Worm (Caenorhabditis elegans) whole organism, L2 larva: Measurements from ENCODE around the gene T27E9.2.

ENCODE experiments used
- R02D3.7 ChIP-seq: fragments of 150-350 bp; optimal IDR thresholded peaks from 2 replicates; lab custom pipeline; 2014; ENCODE audit warnings: missing biosample characterization, missing genetic modification characterization
- ZK546.5 ChIP-seq: sonication (generic microtip); optimal IDR thresholded peaks from 2 replicates; lab custom pipeline; 2017; ENCODE audit warnings: missing biosample characterization, missing genetic modification characterization
- ama-1 ChIP-seq: fragments of 150-350 bp; optimal IDR thresholded peaks from 2 replicates; lab custom pipeline; 2018; ENCODE audit warnings: inconsistent platforms
- ceh-82 ChIP-seq: fragments of 150-350 bp; optimal IDR thresholded peaks from 2 replicates; lab custom pipeline; 2014; ENCODE audit warnings: missing biosample characterization, missing genetic modification characterization
- elt-1 ChIP-seq: fragments of 150-350 bp; optimal IDR thresholded peaks from 2 replicates; lab custom pipeline; 2014; ENCODE audit warnings: missing biosample characterization, missing genetic modification characterization
- lin-39 ChIP-seq: fragments of 150-350 bp; optimal IDR thresholded peaks from 2 replicates; lab custom pipeline; 2014; ENCODE audit warnings: missing biosample characterization, missing genetic modification reagents, missing genetic modification characterization
- mbf-1 ChIP-seq: sonication (generic microtip); optimal IDR thresholded peaks from 2 replicates; lab custom pipeline; 2017; ENCODE audit warnings: missing biosample characterization, missing genetic modification characterization
- mdl-1 ChIP-seq, 2 experiments: fragments of 150-350 bp in 1 of 2; sonication (generic microtip) in 1 of 2; optimal IDR thresholded peaks; 2 replicates each; lab custom pipeline; 2017; ENCODE audit warnings: missing biosample characterization in 2 of 2, missing genetic modification characterization in 2 of 2
- nhr-11 ChIP-seq: fragments of 150-350 bp; optimal IDR thresholded peaks from 2 replicates; lab custom pipeline; 2014; ENCODE audit warnings: missing biosample characterization, missing genetic modification characterization
- nhr-77 ChIP-seq: fragments of 150-350 bp; optimal IDR thresholded peaks from 2 replicates; lab custom pipeline; 2014; ENCODE audit warnings: missing biosample characterization, missing genetic modification characterization

ce11 chrIII:13430162-13430561 is 32.2 kb downstream of the T27E9.2 start, which contains the start of gene trf-1:
- TF ChIP-seq ZK546.5 (no peak), ama-1 (lab: Kevin White, UChicago) (no peak), ceh-82 (tag; lab: Kevin White, UChicago) (no peak), lin-39 (tag; lab: Kevin White, UChicago) (no peak), mdl-1 (tag; optimal IDR thresholded peaks at IDR 0.05; lab: Kevin White, UChicago) (no peak), mbf-1 (no peak), nhr-77 (tag; lab: Kevin White, UChicago) (no peak), elt-1 (no peak), R02D3.7 (tag; lab: Kevin White, UChicago) (no peak), nhr-11 (tag; lab: Kevin White, UChicago) (no peak)
